Worm (Caenorhabditis elegans) whole organism, L1 larva: ENCODE results near the gene T04A6.1.

Experiments used
- ama-1 ChIP-seq: fragments of 150-350 bp; optimal IDR thresholded peaks from 2 replicates; lab custom pipeline; 2014
- hpl-2 ChIP-seq: fragments of 150-350 bp; optimal IDR thresholded peaks from 2 replicates; lab custom pipeline; 2014; ENCODE audit warnings: missing biosample characterization, missing genetic modification reagents, missing genetic modification characterization
- mdl-1 ChIP-seq, 2 experiments: fragments of 150-350 bp; optimal IDR thresholded peaks; 2 replicates each; lab custom pipeline; 2014 to 2017; ENCODE audit warnings: missing biosample characterization in 2 of 2, missing genetic modification characterization in 2 of 2, inconsistent platforms in 1 of 2
- mef-2 ChIP-seq: fragments of 150-350 bp; optimal IDR thresholded peaks from 2 replicates; lab custom pipeline; 2014; ENCODE audit warnings: missing biosample characterization, missing genetic modification characterization
- nhr-19 ChIP-seq: fragments of 200-800 bp; sonication (Bioruptor generic); conservative IDR thresholded peaks from 2 replicates; pipeline ENCODE4 v1.3.6; 2022; ENCODE audit warnings: missing genetic modification characterization, missing compliant biosample characterization
- nhr-77 ChIP-seq: fragments of 150-350 bp; optimal IDR thresholded peaks from 2 replicates; lab custom pipeline; 2014; ENCODE audit warnings: missing biosample characterization, missing genetic modification characterization
- nhr-85 ChIP-seq: sonication (generic microtip); peaks from one replicate; lab custom pipeline; 2016; ENCODE audit warnings: missing genetic modification characterization, inconsistent platforms, missing compliant biosample characterization
- pag-3 ChIP-seq: sonication (generic microtip); optimal IDR thresholded peaks from 2 replicates; lab custom pipeline; 2017; ENCODE audit warnings: missing genetic modification characterization, mild to moderate bottlenecking, missing compliant biosample characterization, antibody characterized with exemption, borderline replicate concordance; ENCODE audit not compliant: insufficient read depth
- snpc-4 ChIP-seq: fragments of 150-350 bp; optimal IDR thresholded peaks from 2 replicates; lab custom pipeline; 2014; ENCODE audit warnings: missing biosample characterization, missing genetic modification characterization
- unc-130 ChIP-seq: fragments of 150-350 bp; optimal IDR thresholded peaks from 2 replicates; lab custom pipeline; 2017; ENCODE audit warnings: missing biosample characterization, missing genetic modification characterization, inconsistent platforms

ce11 chrIII:7659440-7659839 lies 43.1 kb downstream of the T04A6.1 start:
- no peak for TF ChIP-seq mef-2 (tag; lab: Kevin White, UChicago)
- no peak for TF ChIP-seq hpl-2 (GFP tag; lab: Kevin White, UChicago)
- TF ChIP-seq snpc-4 = no peak
- TF ChIP-seq nhr-19 (GFP tag; lab: Robert Waterston, UW) = peak; percentile 25; the same call in 1 of the 2 replicates
- TF ChIP-seq ama-1 (lab: Kevin White, UChicago) = no peak
- TF ChIP-seq mdl-1 (tag; optimal IDR thresholded peaks at IDR 0.05; lab: Kevin White, UChicago) = peak in 1 of 2 experiments; percentile 57
- peak; percentile 27 for TF ChIP-seq unc-130 (tag; lab: Kevin White, UChicago)
- TF ChIP-seq nhr-85 (tag; lab: Kevin White, UChicago) = no peak
- no peak for TF ChIP-seq nhr-77 (tag; lab: Kevin White, UChicago)
- TF ChIP-seq pag-3 (tag; lab: Kevin White, UChicago) = no peak
